Worm (Caenorhabditis elegans): ENCODE measurements around the gene C17C3.5.

C17C3.5 gene

ce11 chrII:5561392-5561791, 9.8 kb downstream of the C17C3.5 start, which contains the start of gene C17C3.3:
Gene C17C3.3 (plus strand): TSS chrII:5561737.
- no peak for TF ChIP-seq sea-2 (GFP tag; IDR thresholded peaks at IDR 0.05)

- TF ChIP-seq pbrm-1 (GFP tag; IDR thresholded peaks at IDR 0.05) (peak; percentile 72; the same call in 1 of the 2 replicates), egl-18 (GFP tag; IDR thresholded peaks at IDR 0.05) (no peak), nfyb-1 (GFP tag; IDR thresholded peaks at IDR 0.05) (0 out of 2 replicates have a peak, but pooled peaks have one; percentile 41), ceh-79 (tag; optimal IDR thresholded peaks at IDR 0.05) (no peak), lir-1 (GFP tag; conservative IDR thresholded peaks at IDR 0.05) (no peak), nfya-2 (GFP tag; IDR thresholded peaks at IDR 0.05) (no peak), efl-1 (GFP tag; optimal IDR thresholded peaks at IDR 0.05) (no peak), nfya-1 (tag; optimal IDR thresholded peaks at IDR 0.05; ENCODE audit: borderline replicate concordance, insufficient read depth) (no peak), rcor-1 (GFP tag; IDR thresholded peaks at IDR 0.05) (no peak), xnd-1 (tag; optimal IDR thresholded peaks at IDR 0.05) (no peak), F23B12.7 (tag; optimal IDR thresholded peaks at IDR 0.05; ENCODE audit: insufficient read depth) (no peak), attf-5 (GFP tag; optimal IDR thresholded peaks at IDR 0.05) (no peak), B0261.1 (tag; optimal IDR thresholded peaks at IDR 0.05) (no peak), lsl-1 (GFP tag; optimal IDR thresholded peaks at IDR 0.05) (no peak), lin-26 (GFP tag; IDR thresholded peaks at IDR 0.05) (0 out of 2 replicates have a peak, but pooled peaks have one; percentile 56), nhr-80 (tag; optimal IDR thresholded peaks at IDR 0.05) (no peak), snpc-1.1 (tag; optimal IDR thresholded peaks at IDR 0.05; ENCODE audit: insufficient read depth) (peak; percentile 80), ZK185.1 (tag; optimal IDR thresholded peaks at IDR 0.05; ENCODE audit: poor library complexity, severe bottlenecking) (no peak), hmg-1.2 (GFP tag; IDR thresholded peaks at IDR 0.05) (peak; percentile 74), cebp-2 (GFP tag; IDR thresholded peaks at IDR 0.05) (0 out of 2 replicates have a peak, but pooled peaks have one; percentile 50), F10E7.11 (tag; optimal IDR thresholded peaks at IDR 0.05) (no peak), T26A5.8 (tag; optimal IDR thresholded peaks at IDR 0.05) (no peak), F52B5.7 (tag; optimal IDR thresholded peaks at IDR 0.05) (no peak), let-607 (tag; optimal IDR thresholded peaks at IDR 0.05) (no peak), hmg-20 (GFP tag; IDR thresholded peaks at IDR 0.05) (no peak), T07F8.4 (tag; optimal IDR thresholded peaks at IDR 0.05) (no peak), aptf-3 (GFP tag; IDR thresholded peaks at IDR 0.05) (no peak), dox-1 (GFP tag; IDR thresholded peaks at IDR 0.05) (no peak), F49E8.2 (tag; optimal IDR thresholded peaks at IDR 0.05; ENCODE audit: insufficient read depth) (no peak), bed-1 (GFP tag; IDR thresholded peaks at IDR 0.05) (no peak), mel-28 (tag; optimal IDR thresholded peaks at IDR 0.05; ENCODE audit: borderline replicate concordance) (no peak), K12H6.12 (tag; optimal IDR thresholded peaks at IDR 0.05) (no peak), nhr-120 (GFP tag; IDR thresholded peaks at IDR 0.05) (no peak), mes-4 (tag; optimal IDR thresholded peaks at IDR 0.05) (no peak), nhr-90 (tag; optimal IDR thresholded peaks at IDR 0.05) (no peak), snpc-4 (GFP tag; optimal IDR thresholded peaks at IDR 0.05) (no peak), snpc-4 (tag; optimal IDR thresholded peaks at IDR 0.05) (peak in 2 of 4 experiments; percentile 75 to 91), F37B4.10 (GFP tag; IDR thresholded peaks at IDR 0.05) (no peak), egrh-3 (GFP tag; IDR thresholded peaks at IDR 0.05) (no peak), rpc-1 (optimal IDR thresholded peaks at IDR 0.05) (no peak), rpc-1 (tag; optimal IDR thresholded peaks at IDR 0.05) (no peak), attf-6 (GFP tag; IDR thresholded peaks at IDR 0.05) (peak; percentile 82; the same call in 1 of the 2 replicates), F57C9.4 (tag; optimal IDR thresholded peaks at IDR 0.05) (no peak), rec-8 (tag; optimal IDR thresholded peaks at IDR 0.05) (no peak), let-526 (GFP tag; IDR thresholded peaks at IDR 0.05) (no peak)
Measured at ce11 chrII:5565082-5565623, 13.5 kb downstream of the C17C3.5 start.

Measured in whole organism, young adult.